Fruit fly (Drosophila melanogaster) S2 (cell line): ENCODE data around the gene CG46439.

Experiments
- CG8478 ChIP-seq: fragments of >200 bp; optimal IDR thresholded peaks from 2 replicates; lab custom pipeline; 2018
- CTCF ChIP-seq, 2 experiments: fragments of >200 bp; optimal IDR thresholded peaks; 2 replicates each; lab custom pipeline; 2018

dm6 chr3L:11049414-11049813 is 46.6 kb downstream of the CG46439 start:
- TF ChIP-seq CTCF (optimal IDR thresholded peaks at IDR 0.05; lab: Kevin White, UChicago): no peak
- TF ChIP-seq CG8478 (lab: Kevin White, UChicago): no peak
